Worm (Caenorhabditis elegans) whole organism, L1 larva: ENCODE measurements around the gene T03F7.7.

Experiments used
- C16A3.4 ChIP-seq: fragments of 150-350 bp; optimal IDR thresholded peaks from 2 replicates; lab custom pipeline; 2014; ENCODE audit warnings: missing biosample characterization, missing genetic modification characterization
- C34B4.2 ChIP-seq: sonication (generic microtip); optimal IDR thresholded peaks from 2 replicates; lab custom pipeline; 2017; ENCODE audit warnings: mild to moderate bottlenecking, missing genetic modification characterization, missing compliant biosample characterization
- Y116A8C.19 ChIP-seq: sonication (generic microtip); optimal IDR thresholded peaks from 2 replicates; lab custom pipeline; 2016; ENCODE audit warnings: missing compliant biosample characterization, missing genetic modification characterization, borderline replicate concordance
- aha-1 ChIP-seq: fragments of 150-350 bp; optimal IDR thresholded peaks from 2 replicates; lab custom pipeline; 2014; ENCODE audit warnings: missing biosample characterization, missing genetic modification characterization
- aly-2 ChIP-seq: fragments of 150-350 bp; optimal IDR thresholded peaks from 2 replicates; lab custom pipeline; 2014; ENCODE audit warnings: missing biosample characterization, missing genetic modification characterization
- ama-1 ChIP-seq: fragments of 150-350 bp; optimal IDR thresholded peaks from 2 replicates; lab custom pipeline; 2014
- blmp-1 ChIP-seq: fragments of 150-350 bp; optimal IDR thresholded peaks from 2 replicates; lab custom pipeline; 2014; ENCODE audit warnings: missing biosample characterization, missing genetic modification characterization
- ceh-63 ChIP-seq: fragments of 200-800 bp; sonication (Bioruptor generic); optimal IDR thresholded peaks from 2 replicates; lab custom pipeline; 2018; ENCODE audit warnings: mild to moderate bottlenecking, missing genetic modification characterization, missing compliant biosample characterization
- ceh-8 ChIP-seq: fragments of 200-800 bp; sonication (Bioruptor generic); optimal IDR thresholded peaks from 2 replicates; lab custom pipeline; 2018; ENCODE audit warnings: mild to moderate bottlenecking, missing genetic modification characterization, moderate library complexity, missing compliant biosample characterization
- ceh-82 ChIP-seq, 3 experiments: fragments of 150-350 bp in 1 of 3; sonication (generic microtip) in 2 of 3; optimal IDR thresholded peaks; 2 replicates each; lab custom pipeline; 2014 to 2017; ENCODE audit warnings: missing biosample characterization in 3 of 3, missing genetic modification characterization in 3 of 3
- ceh-90 ChIP-seq: sonication (generic microtip); optimal IDR thresholded peaks from 2 replicates; lab custom pipeline; 2016; ENCODE audit warnings: missing genetic modification characterization, missing compliant biosample characterization
- ces-1 ChIP-seq: fragments of 150-350 bp; optimal IDR thresholded peaks from 2 replicates; lab custom pipeline; 2014; ENCODE audit warnings: missing biosample characterization, missing genetic modification reagents, missing genetic modification characterization
- dpl-1 ChIP-seq, 3 experiments: fragments of 150-350 bp in 2 of 3; sonication (generic microtip) in 1 of 3; optimal IDR thresholded peaks; 2 replicates each; lab custom pipeline; 2014 to 2017; ENCODE audit warnings: missing biosample characterization in 3 of 3, missing genetic modification characterization in 3 of 3, missing genetic modification reagents in 3 of 3
- elt-2 ChIP-seq: sonication (generic microtip); optimal IDR thresholded peaks from 2 replicates; lab custom pipeline; 2016; ENCODE audit warnings: missing genetic modification characterization, mild to moderate bottlenecking, inconsistent platforms, missing compliant biosample characterization, missing genetic modification reagents
- fkh-10 ChIP-seq: sonication (generic microtip); optimal IDR thresholded peaks from 2 replicates; lab custom pipeline; 2017; ENCODE audit warnings: missing biosample characterization, missing genetic modification reagents, missing genetic modification characterization
- hlh-17 ChIP-seq: fragments of 200-800 bp; sonication (Bioruptor generic); optimal IDR thresholded peaks from 2 replicates; lab custom pipeline; 2018; ENCODE audit warnings: missing genetic modification characterization, mild to moderate bottlenecking, missing compliant biosample characterization, moderate library complexity, borderline replicate concordance
- hlh-4 ChIP-seq: sonication (generic microtip); optimal IDR thresholded peaks from 2 replicates; lab custom pipeline; 2016; ENCODE audit warnings: mild to moderate bottlenecking, missing genetic modification characterization, missing compliant biosample characterization
- hpl-2 ChIP-seq: fragments of 150-350 bp; optimal IDR thresholded peaks from 2 replicates; lab custom pipeline; 2014; ENCODE audit warnings: missing biosample characterization, missing genetic modification reagents, missing genetic modification characterization
- irx-1 ChIP-seq: sonication (generic microtip); optimal IDR thresholded peaks from 2 replicates; lab custom pipeline; 2016; ENCODE audit warnings: missing genetic modification characterization, missing compliant biosample characterization
- isw-1 ChIP-seq: fragments of 200-800 bp; sonication (Bioruptor generic); IDR thresholded peaks from 2 replicates; pipeline ENCODE4 v1.3.6; 2022; ENCODE audit warnings: missing genetic modification characterization, missing compliant biosample characterization
- jun-1 ChIP-seq: fragments of 150-350 bp; optimal IDR thresholded peaks from 2 replicates; lab custom pipeline; 2014; ENCODE audit warnings: missing biosample characterization, missing genetic modification reagents, missing genetic modification characterization
- lin-14 ChIP-seq: fragments of 200-800 bp; sonication (Bioruptor generic); optimal IDR thresholded peaks from 2 replicates; lab custom pipeline; 2018; ENCODE audit warnings: mild to moderate bottlenecking, missing genetic modification characterization, moderate library complexity, missing compliant biosample characterization
- lin-15B ChIP-seq: fragments of 150-350 bp; sonication (generic microtip); optimal IDR thresholded peaks from 3 replicates; lab custom pipeline; 2014; ENCODE audit warnings: missing biosample characterization, missing genetic modification characterization
- lin-35 ChIP-seq, 2 experiments: fragments of 150-350 bp; optimal IDR thresholded peaks; 2 replicates each; lab custom pipeline; 2014; ENCODE audit warnings: missing biosample characterization in 2 of 2, missing genetic modification characterization in 2 of 2, missing genetic modification reagents in 2 of 2
- lin-39 ChIP-seq: fragments of 150-350 bp; optimal IDR thresholded peaks from 2 replicates; lab custom pipeline; 2014; ENCODE audit warnings: missing biosample characterization, missing genetic modification reagents, missing genetic modification characterization
- lir-3 ChIP-seq: sonication (generic microtip); optimal IDR thresholded peaks from 2 replicates; lab custom pipeline; 2016; ENCODE audit warnings: mild to moderate bottlenecking, missing genetic modification characterization, moderate library complexity, missing compliant biosample characterization; ENCODE audit not compliant: poor library complexity
- mep-1 ChIP-seq: fragments of 150-350 bp; optimal IDR thresholded peaks from 2 replicates; lab custom pipeline; 2014; ENCODE audit warnings: missing biosample characterization, missing genetic modification characterization
- nhr-12 ChIP-seq: sonication (generic microtip); optimal IDR thresholded peaks from 2 replicates; lab custom pipeline; 2017; ENCODE audit warnings: missing biosample characterization, missing genetic modification characterization
- nhr-19 ChIP-seq: fragments of 200-800 bp; sonication (Bioruptor generic); conservative IDR thresholded peaks from 2 replicates; pipeline ENCODE4 v1.3.6; 2022; ENCODE audit warnings: missing genetic modification characterization, missing compliant biosample characterization
- nhr-20 ChIP-seq: sonication (generic microtip); optimal IDR thresholded peaks from 2 replicates; lab custom pipeline; 2016; ENCODE audit warnings: mild to moderate bottlenecking, missing genetic modification characterization, missing compliant biosample characterization
- nhr-237 ChIP-seq: fragments of 150-350 bp; optimal IDR thresholded peaks from 2 replicates; lab custom pipeline; 2014; ENCODE audit warnings: missing biosample characterization, missing genetic modification characterization
- nhr-47 ChIP-seq: sonication (generic microtip); optimal IDR thresholded peaks from 2 replicates; lab custom pipeline; 2016; ENCODE audit warnings: mild to moderate bottlenecking, missing genetic modification characterization, moderate library complexity, missing compliant biosample characterization
- nhr-71 ChIP-seq: sonication (generic microtip); optimal IDR thresholded peaks from 2 replicates; lab custom pipeline; 2016; ENCODE audit warnings: mild to moderate bottlenecking, missing genetic modification characterization, moderate library complexity, missing compliant biosample characterization
- nhr-76 ChIP-seq: sonication (generic microtip); optimal IDR thresholded peaks from 2 replicates; lab custom pipeline; 2017; ENCODE audit warnings: missing biosample characterization, missing genetic modification characterization
- nhr-84 ChIP-seq: sonication (generic microtip); optimal IDR thresholded peaks from 2 replicates; lab custom pipeline; 2017; ENCODE audit warnings: missing biosample characterization, missing genetic modification characterization
- nhr-90 ChIP-seq: sonication (generic microtip); optimal IDR thresholded peaks from 2 replicates; lab custom pipeline; 2016; ENCODE audit warnings: mild to moderate bottlenecking, missing genetic modification characterization, missing compliant biosample characterization; ENCODE audit not compliant: poor library complexity
- pax-3 ChIP-seq: fragments of 200-800 bp; sonication (Bioruptor generic); optimal IDR thresholded peaks from 2 replicates; lab custom pipeline; 2018; ENCODE audit warnings: mild to moderate bottlenecking, missing genetic modification characterization, moderate library complexity, missing compliant biosample characterization
- pqm-1 ChIP-seq: sonication (generic microtip); optimal IDR thresholded peaks from 3 replicates; lab custom pipeline; 2017; ENCODE audit warnings: missing biosample characterization, missing genetic modification characterization
- rnt-1 ChIP-seq: sonication (generic microtip); optimal IDR thresholded peaks from 2 replicates; lab custom pipeline; 2016; ENCODE audit warnings: mild to moderate bottlenecking, missing genetic modification characterization, moderate library complexity, missing compliant biosample characterization
- snpc-4 ChIP-seq: fragments of 150-350 bp; optimal IDR thresholded peaks from 2 replicates; lab custom pipeline; 2014; ENCODE audit warnings: missing biosample characterization, missing genetic modification characterization
- snu-23 ChIP-seq: sonication (generic microtip); optimal IDR thresholded peaks from 2 replicates; lab custom pipeline; 2016; ENCODE audit warnings: missing genetic modification characterization, missing compliant biosample characterization
- sox-4 ChIP-seq: sonication (generic microtip); optimal IDR thresholded peaks from 2 replicates; lab custom pipeline; 2016; ENCODE audit warnings: missing genetic modification characterization, missing compliant biosample characterization
- sup-37 ChIP-seq: fragments of 200-800 bp; sonication (Bioruptor generic); optimal IDR thresholded peaks from 2 replicates; lab custom pipeline; 2018; ENCODE audit warnings: mild to moderate bottlenecking, missing genetic modification characterization, missing compliant biosample characterization
- tbx-2 ChIP-seq: sonication (generic microtip); optimal IDR thresholded peaks from 2 replicates; lab custom pipeline; 2016; ENCODE audit warnings: missing genetic modification characterization, missing compliant biosample characterization
- unc-30 ChIP-seq: sonication (generic microtip); optimal IDR thresholded peaks from 2 replicates; lab custom pipeline; 2017; ENCODE audit warnings: missing biosample characterization, missing genetic modification characterization
- unc-98 ChIP-seq: fragments of 200-800 bp; sonication (Bioruptor generic); IDR thresholded peaks from 2 replicates; pipeline ENCODE4 v1.3.6; 2022; ENCODE audit warnings: missing genetic modification characterization, missing compliant biosample characterization
- vab-15 ChIP-seq: sonication (generic microtip); optimal IDR thresholded peaks from 2 replicates; lab custom pipeline; 2017; ENCODE audit warnings: missing genotype, mild to moderate bottlenecking, missing genetic modification characterization, missing compliant biosample characterization
- zag-1 ChIP-seq: fragments of 150-350 bp; optimal IDR thresholded peaks from 2 replicates; lab custom pipeline; 2014; ENCODE audit warnings: missing biosample characterization, missing genetic modification characterization

T03F7.7 gene

ce11 chrV:11272848-11273247 lies 38.4 kb upstream of the T03F7.7 start, which contains the start of gene clec-223:
TSS of gene clec-223 (plus strand) at chrV:11273148.
- TF ChIP-seq C16A3.4 (tag; lab: Kevin White, UChicago) (no peak), jun-1 (no peak), snpc-4 (tag; lab: Kevin White, UChicago) (no peak), pax-3 (tag; lab: Kevin White, UChicago) (no peak), lir-3 (no peak), tbx-2 (no peak), blmp-1 (tag; lab: Kevin White, UChicago) (no peak)

- TF ChIP-seq nhr-47 (tag; lab: Kevin White, UChicago), result no peak
- no peak for TF ChIP-seq snpc-4 (tag; lab: Kevin White, UChicago)
- no peak for TF ChIP-seq lin-14 (GFP tag; lab: Kevin White, UChicago)
- TF ChIP-seq nhr-71 (tag; lab: Kevin White, UChicago), result no peak
- TF ChIP-seq nhr-90 (tag; lab: Kevin White, UChicago), result no peak
- no peak for TF ChIP-seq dpl-1 (GFP tag; optimal IDR thresholded peaks at IDR 0.05; lab: Kevin White, UChicago)
- no peak for TF ChIP-seq elt-2
- no peak for TF ChIP-seq nhr-19 (GFP tag; lab: Robert Waterston, UW)
- no peak for TF ChIP-seq jun-1
- TF ChIP-seq aly-2 (tag; lab: Kevin White, UChicago), result no peak
- no peak for TF ChIP-seq sup-37 (GFP tag; lab: Kevin White, UChicago)
- no peak for TF ChIP-seq tbx-2
- no peak for TF ChIP-seq hlh-4 (tag; lab: Kevin White, UChicago)
- no peak for TF ChIP-seq nhr-76 (tag; lab: Kevin White, UChicago)
- TF ChIP-seq hlh-17 (GFP tag; lab: Kevin White, UChicago), result no peak
- TF ChIP-seq nhr-12 (tag; lab: Kevin White, UChicago), result no peak
- no peak for TF ChIP-seq lin-15B (tag; lab: Kevin White, UChicago)
- TF ChIP-seq irx-1, result no peak
- TF ChIP-seq hpl-2 (GFP tag; lab: Kevin White, UChicago), result no peak
- TF ChIP-seq, all 84 proteins: peak for 0
These were observed 31.7 kb upstream of the T03F7.7 start for ce11 chrV:11279564-11279963.

DNA sequence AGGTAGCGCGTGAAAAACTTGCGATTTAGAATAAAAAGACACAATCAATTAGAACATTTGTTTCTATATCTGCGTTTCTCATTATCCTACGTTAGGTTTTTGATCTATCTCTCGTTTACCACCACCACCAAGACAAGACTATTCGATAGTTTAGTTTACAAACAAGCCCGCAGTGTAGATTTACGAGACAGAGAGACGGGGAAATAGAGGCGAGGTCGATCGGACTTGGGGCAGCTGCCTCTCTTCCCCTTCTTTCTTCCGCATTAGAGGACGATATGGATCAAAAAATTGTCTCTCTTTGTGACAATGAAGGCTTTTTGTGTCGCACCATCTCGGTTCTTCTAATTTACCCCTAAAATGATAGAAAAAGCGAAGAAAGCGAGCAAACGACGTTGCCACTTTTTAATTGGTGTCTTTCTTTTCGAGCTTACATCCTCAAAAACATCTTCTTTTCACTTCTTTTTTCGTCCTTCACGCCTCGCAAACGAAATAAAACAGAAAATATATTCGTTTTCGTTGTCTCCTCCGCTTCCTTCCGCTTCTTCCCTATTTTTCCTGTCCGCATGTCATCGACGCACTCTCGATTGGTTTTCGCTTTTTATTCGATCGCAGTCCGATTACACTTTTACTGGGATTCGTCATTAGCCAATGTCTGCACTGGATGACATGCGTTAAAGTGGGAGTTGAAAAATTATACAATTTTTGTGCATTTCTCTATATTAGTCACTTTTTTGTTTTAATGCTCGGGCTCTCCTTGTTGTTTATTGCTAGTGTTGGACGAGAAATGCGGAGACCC lies 29.6 kb upstream of the T03F7.7 start:
- TF ChIP-seq fkh-10 (no peak), ceh-8 (no peak), lin-35 (GFP tag; optimal IDR thresholded peaks at IDR 0.05; lab: Kevin White, UChicago) (no peak), aha-1 (no peak), nhr-237 (tag; lab: Kevin White, UChicago) (no peak), mep-1 (tag; lab: Kevin White, UChicago) (peak; percentile 66), sup-37 (GFP tag; lab: Kevin White, UChicago) (no peak), ces-1 (no peak), ceh-82 (tag; optimal IDR thresholded peaks at IDR 0.05; lab: Kevin White, UChicago) (peak in 1 of 3 experiments; percentile 8), rnt-1 (peak; percentile 16), lin-39 (tag; lab: Kevin White, UChicago) (no peak), irx-1 (peak; percentile 21), tbx-2 (no peak), dpl-1 (GFP tag; optimal IDR thresholded peaks at IDR 0.05; lab: Kevin White, UChicago) (peak in 1 of 3 experiments; percentile 9), nhr-47 (tag; lab: Kevin White, UChicago) (no peak), ceh-63 (no peak), vab-15 (tag; lab: Kevin White, UChicago) (no peak), unc-30 (no peak), sox-4 (tag; lab: Kevin White, UChicago) (no peak), C34B4.2 (no peak), zag-1 (tag; lab: Kevin White, UChicago) (no peak), nhr-84 (tag; lab: Kevin White, UChicago) (no peak), ama-1 (lab: Kevin White, UChicago) (no peak), snu-23 (peak; percentile 46), Y116A8C.19 (no peak), unc-98 (no peak), lin-15B (tag; lab: Kevin White, UChicago) (no peak), pqm-1 (no peak), ceh-90 (tag; lab: Kevin White, UChicago) (no peak), nhr-20 (tag; lab: Kevin White, UChicago) (peak; percentile 62), isw-1 (no peak)
